Fruit fly (Drosophila melanogaster) S2 (cell line): ENCODE results near the gene Meics.

Source experiments
- CG8478 ChIP-seq: fragments of >200 bp; optimal IDR thresholded peaks from 2 replicates; lab custom pipeline; 2018
- CTCF ChIP-seq, 2 experiments: fragments of >200 bp; optimal IDR thresholded peaks; 2 replicates each; lab custom pipeline; 2018

DNA sequence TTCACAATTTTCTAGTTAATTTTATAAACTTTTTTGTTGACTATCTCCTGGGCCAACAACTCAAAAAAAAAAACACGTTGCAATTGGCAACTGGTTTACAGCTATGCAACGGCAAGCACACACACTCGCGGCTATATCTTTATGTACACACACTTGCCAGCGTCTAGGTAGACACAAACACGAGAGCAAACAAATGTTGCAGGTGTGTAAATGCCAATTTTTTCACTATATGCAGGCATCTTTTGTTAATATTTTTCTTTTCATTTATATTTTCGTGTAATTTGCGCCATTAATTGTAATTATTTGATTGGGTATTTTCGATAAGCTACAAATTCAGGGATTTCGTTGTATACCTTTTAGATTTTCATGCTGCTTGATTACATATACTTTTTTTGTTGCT, 39.9 kb downstream of the Meics start:
- TF ChIP-seq CTCF (optimal IDR thresholded peaks at IDR 0.05; lab: Kevin White, UChicago) (no peak), CG8478 (lab: Kevin White, UChicago) (no peak)
